Worm (Caenorhabditis elegans) whole organism, L3 larva: Measurements from ENCODE around the gene twk-21.

Experiments used
- R02D3.7 ChIP-seq: fragments of 150-350 bp; optimal IDR thresholded peaks from 2 replicates; lab custom pipeline; 2014; ENCODE audit warnings: missing biosample characterization, missing genetic modification characterization
- ama-1 ChIP-seq: fragments of 150-350 bp; optimal IDR thresholded peaks from 2 replicates; lab custom pipeline; 2018
- ceh-82 ChIP-seq: fragments of 150-350 bp; optimal IDR thresholded peaks from 2 replicates; lab custom pipeline; 2014; ENCODE audit warnings: missing biosample characterization, missing genetic modification characterization
- egl-27 ChIP-seq: sonication (generic microtip); optimal IDR thresholded peaks from 4 replicates; lab custom pipeline; 2017; ENCODE audit warnings: missing biosample characterization, missing genetic modification reagents, missing genetic modification characterization
- fkh-10 ChIP-seq: sonication (generic microtip); optimal IDR thresholded peaks from 2 replicates; lab custom pipeline; 2017; ENCODE audit warnings: missing biosample characterization, missing genetic modification reagents, missing genetic modification characterization
- lin-15B ChIP-seq: fragments of 150-350 bp; optimal IDR thresholded peaks from 2 replicates; lab custom pipeline; 2014; ENCODE audit warnings: missing biosample characterization, missing genetic modification characterization
- lsy-12 ChIP-seq: sonication (generic microtip); optimal IDR thresholded peaks from 2 replicates; lab custom pipeline; 2016; ENCODE audit warnings: mild to moderate bottlenecking, missing genetic modification characterization, missing compliant biosample characterization
- mdl-1 ChIP-seq: fragments of 150-350 bp; optimal IDR thresholded peaks from 2 replicates; lab custom pipeline; 2014; ENCODE audit warnings: missing biosample characterization, missing genetic modification characterization
- nhr-11 ChIP-seq: fragments of 150-350 bp; optimal IDR thresholded peaks from 2 replicates; lab custom pipeline; 2014; ENCODE audit warnings: missing biosample characterization, missing genetic modification characterization
- nhr-12 ChIP-seq: fragments of 150-350 bp; optimal IDR thresholded peaks from 2 replicates; lab custom pipeline; 2014; ENCODE audit warnings: missing biosample characterization, missing genetic modification characterization
- nhr-237 ChIP-seq: fragments of 150-350 bp; optimal IDR thresholded peaks from 2 replicates; lab custom pipeline; 2014; ENCODE audit warnings: missing biosample characterization, missing genetic modification characterization
- unc-62 ChIP-seq: fragments of 150-350 bp; sonication (generic microtip); optimal IDR thresholded peaks from 4 replicates; lab custom pipeline; 2014; ENCODE audit warnings: missing biosample characterization, missing genetic modification reagents, missing genetic modification characterization
- ztf-11 ChIP-seq: fragments of 150-350 bp; optimal IDR thresholded peaks from 2 replicates; lab custom pipeline; 2014; ENCODE audit warnings: missing biosample characterization, missing genetic modification characterization
- ztf-4 ChIP-seq: fragments of 150-350 bp; optimal IDR thresholded peaks from 2 replicates; lab custom pipeline; 2014; ENCODE audit warnings: missing biosample characterization, missing genetic modification characterization

DNA sequence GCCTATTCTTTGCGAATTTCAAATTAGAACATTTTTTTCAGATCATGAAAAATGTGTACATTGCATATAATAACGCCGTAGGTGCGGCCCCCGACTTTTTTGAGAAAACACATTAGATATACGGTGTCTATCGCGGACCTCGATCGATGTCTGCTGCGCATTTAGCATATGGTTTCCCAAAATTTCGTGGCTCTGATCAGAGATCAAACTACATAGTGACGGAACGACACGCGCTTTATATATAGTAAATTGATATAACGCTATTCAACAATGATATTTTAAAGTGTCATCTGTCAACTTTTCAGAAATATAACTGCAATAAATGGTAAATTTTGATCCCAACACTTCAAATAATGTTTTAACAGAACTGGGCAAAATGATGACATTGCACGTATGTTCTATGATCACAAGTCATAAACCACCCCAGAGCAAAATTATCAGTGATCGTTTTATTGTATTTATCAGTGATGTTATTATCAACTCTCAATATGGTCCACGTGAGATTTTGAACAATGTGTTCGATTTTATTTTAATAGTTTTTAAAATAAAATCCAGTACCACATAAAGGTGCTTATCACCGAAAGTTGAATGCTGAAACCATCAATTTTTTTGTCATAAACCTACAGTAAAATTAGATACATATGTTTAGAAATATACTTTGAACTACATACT lies 46.7 kb downstream of the twk-21 start:
- no peak for TF ChIP-seq egl-27
- no peak for TF ChIP-seq ztf-4 (tag; lab: Kevin White, UChicago)
- no peak for TF ChIP-seq nhr-12 (tag; lab: Kevin White, UChicago)
- TF ChIP-seq ama-1 (lab: Kevin White, UChicago), result no peak
- TF ChIP-seq ceh-82 (tag; lab: Kevin White, UChicago), result no peak
- no peak for TF ChIP-seq unc-62 (GFP tag; lab: Kevin White, UChicago)
- TF ChIP-seq nhr-11, result no peak
- TF ChIP-seq nhr-237 (tag; lab: Kevin White, UChicago), result no peak
- no peak for TF ChIP-seq lin-15B (tag; lab: Kevin White, UChicago)
- TF ChIP-seq ztf-11 (tag; lab: Kevin White, UChicago), result no peak
- no peak for TF ChIP-seq R02D3.7 (tag; lab: Kevin White, UChicago)
- no peak for TF ChIP-seq mdl-1 (tag; lab: Kevin White, UChicago)
- no peak for TF ChIP-seq fkh-10 (GFP tag; lab: Kevin White, UChicago)
- TF ChIP-seq lsy-12 (tag; lab: Kevin White, UChicago), result no peak
